In genomic region chrX:10113910-10114790, dm6 we compare ENCODE assay signal across 1 fruit fly cellular context.
A peak's percentile ranks its signal among the peaks of the same experiment; 100 is the strongest.
TF ChIP-seq lines count a peak whose summit lies in the region.

No protein-coding gene starts in this region.

TF ChIP-seq in whole organism, embryonic, 481 proteins besides CTCF, POLR2A, EP300 and RAD21 (continued from another document):
- TF ChIP-seq CrebB (tag; optimal IDR thresholded peaks at IDR 0.05; lab: Kevin White, UChicago), result no peak
- TF ChIP-seq Fer2 (tag; optimal IDR thresholded peaks at IDR 0.05; lab: Kevin White, UChicago), result no peak
- TF ChIP-seq CG17829 (tag; optimal IDR thresholded peaks at IDR 0.05; lab: Kevin White, UChicago), result peak; percentile 26
- peak; percentile 40; the same call in 1 of the 3 replicates for TF ChIP-seq ci (GFP tag; IDR thresholded peaks at IDR 0.05; lab: Robert Waterston, UW)
- TF ChIP-seq Sox102F (GFP tag; optimal IDR thresholded peaks at IDR 0.05; lab: Kevin White, UChicago), result peak; percentile 46
- TF ChIP-seq lola (GFP tag; optimal IDR thresholded peaks at IDR 0.05; lab: Kevin White, UChicago), result peak in 1 of 3 experiments; percentile 31
- no peak for TF ChIP-seq CG10321 (GFP tag; IDR thresholded peaks at IDR 0.05; lab: Robert Waterston, UW)
- no peak for TF ChIP-seq Hmr (GFP tag; optimal IDR thresholded peaks at IDR 0.05; lab: Kevin White, UChicago)
- TF ChIP-seq Ssrp (tag; optimal IDR thresholded peaks at IDR 0.05; lab: Kevin White, UChicago), result peak; percentile 47
- no peak for TF ChIP-seq Hr39 (optimal IDR thresholded peaks at IDR 0.05; lab: Kevin White, UChicago)
- no peak for TF ChIP-seq D19B (GFP tag; optimal IDR thresholded peaks at IDR 0.05; lab: Kevin White, UChicago)
- TF ChIP-seq Xrp1 (GFP tag; IDR thresholded peaks at IDR 0.05; lab: Robert Waterston, UW), result peak; percentile 25; the same call in 1 of the 2 replicates
- TF ChIP-seq sim (GFP tag; IDR thresholded peaks at IDR 0.05; lab: Robert Waterston, UW), result 0 out of 2 replicates have a peak, but pooled peaks have one; percentile 14
- TF ChIP-seq lbe (GFP tag; optimal IDR thresholded peaks at IDR 0.05; lab: Kevin White, UChicago), result peak; percentile 2
- no peak for TF ChIP-seq Dip2 (GFP tag; IDR thresholded peaks at IDR 0.05; lab: Robert Waterston, UW)
- no peak for TF ChIP-seq CG6683 (GFP tag; optimal IDR thresholded peaks at IDR 0.05; lab: Kevin White, UChicago)
- TF ChIP-seq CG8388 (GFP tag; optimal IDR thresholded peaks at IDR 0.05; lab: Kevin White, UChicago), result peak; percentile 36
- TF ChIP-seq CG11504 (tag; optimal IDR thresholded peaks at IDR 0.05; lab: Kevin White, UChicago), result peak; percentile 45
- peak; percentile 60 for TF ChIP-seq Asciz (GFP tag; optimal IDR thresholded peaks at IDR 0.05; lab: Kevin White, UChicago)
- TF ChIP-seq Med (GFP tag; lab: Kevin White, UChicago), result peak; percentile 31
- TF ChIP-seq Ets65A (GFP tag; lab: Kevin White, UChicago), result no peak
- no peak for TF ChIP-seq H15 (GFP tag; IDR thresholded peaks at IDR 0.05; lab: Robert Waterston, UW)
- TF ChIP-seq Lim3 (GFP tag; IDR thresholded peaks at IDR 0.05; lab: Robert Waterston, UW), result no peak
- no peak for TF ChIP-seq CG1233 (GFP tag; optimal IDR thresholded peaks at IDR 0.05; lab: Kevin White, UChicago)
- peak; percentile 14 to 68 for TF ChIP-seq bsh (GFP tag; optimal IDR thresholded peaks at IDR 0.05; lab: Kevin White, UChicago)
- peak; percentile 48 for TF ChIP-seq CG18262 (tag; optimal IDR thresholded peaks at IDR 0.05; lab: Kevin White, UChicago)
- TF ChIP-seq unpg (GFP tag; optimal IDR thresholded peaks at IDR 0.05; lab: Kevin White, UChicago), result peak; percentile 40
- peak; percentile 7 for TF ChIP-seq dmrt11E (tag; optimal IDR thresholded peaks at IDR 0.05; lab: Kevin White, UChicago)
- 0 out of 2 replicates have a peak, but pooled peaks have one; percentile 8 for TF ChIP-seq danr (GFP tag; IDR thresholded peaks at IDR 0.05; lab: Robert Waterston, UW)
- no peak for TF ChIP-seq schlank (tag; optimal IDR thresholded peaks at IDR 0.05; lab: Kevin White, UChicago)
- peak; percentile 80 for TF ChIP-seq sens (GFP tag; lab: Kevin White, UChicago)
- peak; percentile 29 for TF ChIP-seq oc (tag; optimal IDR thresholded peaks at IDR 0.05; lab: Kevin White, UChicago)
- TF ChIP-seq ATbp (GFP tag; optimal IDR thresholded peaks at IDR 0.05; lab: Kevin White, UChicago), result peak; percentile 44
- no peak for TF ChIP-seq CG5953 (GFP tag; IDR thresholded peaks at IDR 0.05; lab: Robert Waterston, UW)
- peak; percentile 54 for TF ChIP-seq gem (tag; optimal IDR thresholded peaks at IDR 0.05; lab: Kevin White, UChicago)
- TF ChIP-seq CG3407 (GFP tag; optimal IDR thresholded peaks at IDR 0.05; lab: Kevin White, UChicago), result no peak
- no peak for TF ChIP-seq amos (GFP tag; IDR thresholded peaks at IDR 0.05; lab: Robert Waterston, UW; ENCODE audit: partially characterized antibody)
